Worm (Caenorhabditis elegans) whole organism, young adult: ENCODE measurements around the gene W06G6.2.

ENCODE experiments used
- B0261.1 ChIP-seq: sonication (generic microtip); optimal IDR thresholded peaks from 2 replicates; lab custom pipeline; 2016; ENCODE audit warnings: mild to moderate bottlenecking, missing genetic modification characterization, moderate library complexity, missing compliant biosample characterization
- F22D6.2 ChIP-seq: sonication (generic microtip); optimal IDR thresholded peaks from 2 replicates; lab custom pipeline; 2016; ENCODE audit warnings: mild to moderate bottlenecking, missing genetic modification characterization, missing compliant biosample characterization
- F23B12.7 ChIP-seq: sonication (generic microtip); optimal IDR thresholded peaks from 2 replicates; lab custom pipeline; 2017; ENCODE audit warnings: missing genetic modification characterization, mild to moderate bottlenecking, missing compliant biosample characterization, antibody characterized with exemption, moderate library complexity; ENCODE audit not compliant: insufficient read depth
- F37B4.10 ChIP-seq: fragments of 200-800 bp; sonication (Bioruptor generic); IDR thresholded peaks from 2 replicates; pipeline ENCODE4 v1.3.6; 2022; ENCODE audit warnings: missing genetic modification characterization, missing compliant biosample characterization
- F39B2.1 ChIP-seq: fragments of 200-800 bp; sonication (Bioruptor generic); IDR thresholded peaks from 2 replicates; pipeline ENCODE4 v1.3.6; 2022; ENCODE audit warnings: missing genetic modification reagents, missing genetic modification characterization, missing compliant biosample characterization
- T07F8.4 ChIP-seq: sonication (generic microtip); optimal IDR thresholded peaks from 2 replicates; lab custom pipeline; 2016; ENCODE audit warnings: mild to moderate bottlenecking, missing genetic modification characterization, moderate library complexity, missing compliant biosample characterization
- Y53G8AR.9 ChIP-seq: fragments of 200-800 bp; sonication (Bioruptor generic); conservative IDR thresholded peaks from 2 replicates; pipeline ENCODE4 v1.3.6; 2022; ENCODE audit warnings: missing genetic modification reagents, missing genetic modification characterization, missing compliant biosample characterization
- Y56A3A.18 ChIP-seq: fragments of 200-800 bp; sonication (Bioruptor generic); IDR thresholded peaks from 2 replicates; pipeline ENCODE4 v1.3.6; 2022; ENCODE audit warnings: missing genetic modification reagents, missing genetic modification characterization, missing compliant biosample characterization
- ama-1 ChIP-seq, 3 experiments: fragments of 150-350 bp in 1 of 3; sonication (generic microtip) in 2 of 3; optimal IDR thresholded peaks; 2 replicates each; lab custom pipeline; 2014 to 2018; ENCODE audit warnings: missing biosample characterization in 2 of 3, missing genetic modification characterization in 2 of 3, missing genetic modification reagents in 2 of 3
- atf-7 ChIP-seq: sonication (generic microtip); optimal IDR thresholded peaks from 2 replicates; lab custom pipeline; 2017; ENCODE audit warnings: mild to moderate bottlenecking, missing genetic modification characterization, missing compliant biosample characterization
- athp-1 ChIP-seq: sonication (generic microtip); optimal IDR thresholded peaks from 2 replicates; lab custom pipeline; 2017; ENCODE audit warnings: mild to moderate bottlenecking, missing genetic modification characterization, missing compliant biosample characterization
- bed-2 ChIP-seq: fragments of 200-800 bp; sonication (Bioruptor generic); IDR thresholded peaks from 2 replicates; pipeline ENCODE4 v1.3.6; 2022; ENCODE audit warnings: missing genetic modification reagents, missing genetic modification characterization, missing compliant biosample characterization
- ceh-100 ChIP-seq: fragments of 200-800 bp; sonication (Bioruptor generic); IDR thresholded peaks from 2 replicates; pipeline ENCODE4 v1.3.6; 2022; ENCODE audit warnings: missing genetic modification reagents, missing genetic modification characterization, missing compliant biosample characterization
- ceh-40 ChIP-seq: fragments of 200-800 bp; sonication (Bioruptor generic); IDR thresholded peaks from 2 replicates; pipeline ENCODE4 v1.3.6; 2022; ENCODE audit warnings: missing genetic modification characterization, missing compliant biosample characterization
- die-1 ChIP-seq: sonication (generic microtip); optimal IDR thresholded peaks from 2 replicates; lab custom pipeline; 2016; ENCODE audit warnings: missing genotype, mild to moderate bottlenecking, missing genetic modification characterization, missing compliant biosample characterization
- dpff-1 ChIP-seq: sonication (generic microtip); optimal IDR thresholded peaks from 2 replicates; lab custom pipeline; 2017; ENCODE audit warnings: mild to moderate bottlenecking, missing genetic modification characterization, missing compliant biosample characterization
- egrh-3 ChIP-seq: fragments of 200-800 bp; sonication (Bioruptor generic); IDR thresholded peaks from 2 replicates; pipeline ENCODE4 v1.3.6; 2022; ENCODE audit warnings: missing genetic modification reagents, missing genetic modification characterization, missing compliant biosample characterization
- fkh-3 ChIP-seq: sonication (generic microtip); optimal IDR thresholded peaks from 2 replicates; lab custom pipeline; 2016; ENCODE audit warnings: mild to moderate bottlenecking, missing genetic modification characterization, missing compliant biosample characterization
- him-1 ChIP-seq: sonication (generic microtip); optimal IDR thresholded peaks from 2 replicates; lab custom pipeline; 2016; ENCODE audit warnings: missing genotype, missing genetic modification reagents, missing genetic modification characterization, missing compliant biosample characterization
- hmg-1.2 ChIP-seq: fragments of 200-800 bp; sonication (Bioruptor generic); IDR thresholded peaks from 2 replicates; pipeline ENCODE4 v1.3.6; 2022; ENCODE audit warnings: missing genetic modification reagents, missing genetic modification characterization, missing compliant biosample characterization
- hmg-20 ChIP-seq: fragments of 200-800 bp; sonication (Bioruptor generic); IDR thresholded peaks from 2 replicates; pipeline ENCODE4 v1.3.6; 2022; ENCODE audit warnings: missing genetic modification reagents, missing genetic modification characterization, missing compliant biosample characterization
- lag-1 ChIP-seq: fragments of 200-800 bp; sonication (Bioruptor generic); IDR thresholded peaks from 2 replicates; pipeline ENCODE4 v1.3.6; 2022; ENCODE audit warnings: missing genetic modification reagents, missing genetic modification characterization, missing compliant biosample characterization
- let-607 ChIP-seq, 2 experiments: fragments of 200-800 bp in 1 of 2; sonication (Bioruptor generic) in 1 of 2; sonication (generic microtip) in 1 of 2; optimal IDR thresholded peaks; 2 replicates each; lab custom pipeline; 2016 to 2018; ENCODE audit warnings: mild to moderate bottlenecking in 2 of 2, missing compliant biosample characterization in 2 of 2, missing genetic modification characterization in 2 of 2, moderate library complexity in 2 of 2, missing genotype in 1 of 2
- lsl-1 ChIP-seq: fragments of 200-800 bp; sonication (Bioruptor generic); optimal IDR thresholded peaks from 2 replicates; lab custom pipeline; 2018; ENCODE audit warnings: mild to moderate bottlenecking, missing genetic modification characterization, moderate library complexity, missing compliant biosample characterization
- lsy-27 ChIP-seq: sonication (generic microtip); optimal IDR thresholded peaks from 2 replicates; lab custom pipeline; 2017; ENCODE audit warnings: missing genetic modification characterization, mild to moderate bottlenecking, missing compliant biosample characterization, antibody characterized with exemption, missing genotype, borderline replicate concordance; ENCODE audit not compliant: insufficient read depth
- nfyb-1 ChIP-seq: fragments of 200-800 bp; sonication (Bioruptor generic); IDR thresholded peaks from 2 replicates; pipeline ENCODE4 v1.3.6; 2022; ENCODE audit warnings: missing genetic modification reagents, missing genetic modification characterization, missing compliant biosample characterization
- nhr-179 ChIP-seq: sonication (generic microtip); optimal IDR thresholded peaks from 2 replicates; lab custom pipeline; 2016; ENCODE audit warnings: mild to moderate bottlenecking, missing genetic modification characterization, missing compliant biosample characterization
- nhr-80 ChIP-seq: sonication (generic microtip); optimal IDR thresholded peaks from 2 replicates; lab custom pipeline; 2016; ENCODE audit warnings: missing genetic modification characterization, missing compliant biosample characterization
- nhr-90 ChIP-seq: sonication (generic microtip); optimal IDR thresholded peaks from 2 replicates; lab custom pipeline; 2016; ENCODE audit warnings: missing genotype, mild to moderate bottlenecking, missing genetic modification characterization, missing compliant biosample characterization
- pbrm-1 ChIP-seq: fragments of 200-800 bp; sonication (Bioruptor generic); IDR thresholded peaks from 2 replicates; pipeline ENCODE4 v1.3.6; 2022; ENCODE audit warnings: missing genetic modification reagents, missing genetic modification characterization, missing compliant biosample characterization
- repo-1 ChIP-seq: sonication (generic microtip); optimal IDR thresholded peaks from 2 replicates; lab custom pipeline; 2017; ENCODE audit warnings: mild to moderate bottlenecking, missing genetic modification characterization, missing compliant biosample characterization
- snpc-1.1 ChIP-seq: sonication (generic microtip); optimal IDR thresholded peaks from 2 replicates; lab custom pipeline; 2017; ENCODE audit warnings: missing genetic modification characterization, mild to moderate bottlenecking, missing compliant biosample characterization, antibody characterized with exemption, moderate library complexity, missing genotype, missing genetic modification reagents; ENCODE audit not compliant: insufficient read depth
- snpc-3.4 ChIP-seq: sonication (generic microtip); optimal IDR thresholded peaks from 2 replicates; lab custom pipeline; 2017; ENCODE audit warnings: missing genetic modification characterization, mild to moderate bottlenecking, missing compliant biosample characterization, antibody characterized with exemption, moderate library complexity, missing genotype, missing genetic modification reagents
- tbp1 ChIP-seq: fragments of 200-800 bp; sonication (Bioruptor generic); optimal IDR thresholded peaks from 2 replicates; lab custom pipeline; 2018; ENCODE audit warnings: mild to moderate bottlenecking, missing genetic modification characterization, missing compliant biosample characterization
- tbx-9 ChIP-seq: sonication (generic microtip); optimal IDR thresholded peaks from 2 replicates; lab custom pipeline; 2016; ENCODE audit warnings: borderline replicate concordance, missing genetic modification characterization, inconsistent platforms, missing compliant biosample characterization
- unc-130 ChIP-seq: sonication (generic microtip); optimal IDR thresholded peaks from 2 replicates; lab custom pipeline; 2016; ENCODE audit warnings: missing genetic modification reagents, missing genetic modification characterization, missing compliant biosample characterization
- zim-3 ChIP-seq: sonication (generic microtip); optimal IDR thresholded peaks from 2 replicates; lab custom pipeline; 2017; ENCODE audit warnings: mild to moderate bottlenecking, missing genetic modification characterization, moderate library complexity, missing compliant biosample characterization
- ztf-22 ChIP-seq: fragments of 200-800 bp; sonication (Bioruptor generic); optimal IDR thresholded peaks from 2 replicates; lab custom pipeline; 2018; ENCODE audit warnings: mild to moderate bottlenecking, missing genetic modification characterization, moderate library complexity, missing compliant biosample characterization

The W06G6.2 gene

DNA sequence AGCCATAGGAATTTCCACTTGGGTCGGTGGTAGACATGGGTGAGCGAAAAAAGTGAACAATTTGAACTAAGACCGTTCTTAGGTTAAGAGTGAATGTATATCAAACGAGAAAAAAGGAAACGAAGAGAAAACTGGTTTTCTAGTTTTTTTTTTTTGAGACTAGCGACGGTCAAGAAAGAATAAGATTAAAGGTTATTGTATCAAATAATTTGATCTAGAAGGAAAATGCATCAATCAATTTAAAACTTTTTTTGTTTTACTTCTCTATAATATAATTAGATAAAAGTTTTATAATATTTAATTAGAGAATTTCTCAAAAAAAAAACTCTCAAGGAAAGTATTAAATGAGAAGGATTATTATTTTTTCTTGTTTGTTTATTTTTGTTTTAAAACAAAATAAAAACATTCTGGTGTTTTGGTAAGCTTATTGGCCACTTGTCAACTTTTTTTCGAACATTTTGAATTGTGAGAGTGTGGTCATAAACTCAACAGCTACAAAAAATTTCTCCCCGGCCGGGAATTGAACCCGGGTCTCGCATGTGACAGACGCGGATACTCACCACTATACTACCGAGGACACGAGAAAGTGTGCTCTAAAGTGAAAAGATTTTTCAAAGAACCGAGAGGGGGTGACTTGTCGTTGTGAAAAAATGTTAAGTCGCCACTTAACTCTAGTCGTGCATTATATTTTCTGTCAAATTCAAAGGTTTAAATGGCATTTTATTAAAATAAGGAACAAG, 16.3 kb downstream of the W06G6.2 start, which contains the start of gene W06G6.17 (continued):
- TF ChIP-seq dpff-1 (no peak), nfyb-1 (GFP tag; lab: Robert Waterston, UW) (peak; percentile 69; the same call in 1 of the 2 replicates), lsy-27 (tag; lab: Kevin White, UChicago) (no peak), lag-1 (GFP tag; lab: Robert Waterston, UW) (no peak), nhr-90 (peak; percentile 48)

DNA sequence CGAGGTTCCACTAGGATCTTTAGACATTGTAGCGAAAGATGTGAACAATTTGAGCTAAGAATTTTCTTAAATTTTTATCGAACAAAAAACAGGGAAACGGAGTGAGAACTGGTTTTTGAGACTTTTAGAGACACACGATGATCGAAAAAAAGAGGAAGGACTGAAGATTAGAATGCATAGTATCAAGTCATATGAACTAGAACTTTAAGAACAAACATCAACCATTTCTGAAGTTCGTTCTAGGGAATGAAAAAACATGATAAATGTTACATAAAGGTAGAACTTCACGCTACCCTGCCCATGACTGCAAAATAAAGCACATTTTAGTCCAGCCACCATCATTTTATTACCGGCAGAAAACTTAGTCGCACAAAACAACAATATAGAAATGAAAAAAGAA, 17.3 kb downstream of the W06G6.2 start, which contains the start of gene W06G6.9:
W06G6.9 (minus strand) TSS at position 101 of the 400 bp plus-strand sequence.
- TF ChIP-seq let-607 (tag; optimal IDR thresholded peaks at IDR 0.05; lab: Kevin White, UChicago) (no peak), pbrm-1 (GFP tag; lab: Robert Waterston, UW) (no peak), T07F8.4 (tag; lab: Kevin White, UChicago) (no peak), hmg-20 (GFP tag; lab: Robert Waterston, UW) (no peak), lsy-27 (tag; lab: Kevin White, UChicago) (no peak), athp-1 (no peak)

DNA sequence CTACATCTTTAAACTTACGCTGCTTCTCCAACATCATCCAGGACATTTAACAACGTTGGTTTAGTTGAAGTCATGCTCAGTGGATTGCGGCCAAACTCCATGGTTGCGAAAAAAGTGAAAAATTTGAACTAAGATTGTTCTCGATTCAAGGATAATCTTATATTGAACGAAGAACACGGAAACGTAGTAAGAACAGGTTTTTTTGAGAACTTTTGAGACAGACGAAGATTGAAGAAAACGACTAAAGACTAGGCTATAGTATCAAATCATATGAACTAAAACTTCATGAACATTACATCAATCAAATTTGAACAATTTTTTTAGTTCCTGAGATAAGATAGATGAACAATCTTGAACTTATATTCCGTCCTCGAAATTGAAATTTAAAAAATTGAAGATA, 18.0 kb downstream of the W06G6.2 start, which contains the start of gene W06G6.10:
W06G6.10 (minus strand) TSS at position 101 of the 400 bp plus-strand sequence.
- no peak for TF ChIP-seq dpff-1
- no peak for TF ChIP-seq F39B2.1 (GFP tag; lab: Robert Waterston, UW)
- TF ChIP-seq B0261.1 (tag; lab: Kevin White, UChicago) = no peak
- no peak for TF ChIP-seq Y53G8AR.9 (GFP tag; lab: Robert Waterston, UW)
- TF ChIP-seq bed-2 (GFP tag; lab: Robert Waterston, UW) = no peak
- no peak for TF ChIP-seq lsl-1 (GFP tag; lab: Kevin White, UChicago)
- TF ChIP-seq T07F8.4 (tag; lab: Kevin White, UChicago) = no peak
- no peak for TF ChIP-seq ama-1 (optimal IDR thresholded peaks at IDR 0.05; lab: Kevin White, UChicago)
- TF ChIP-seq ama-1 (GFP tag; optimal IDR thresholded peaks at IDR 0.05; lab: Kevin White, UChicago) = no peak
- TF ChIP-seq ceh-100 (GFP tag; lab: Robert Waterston, UW) = no peak
- TF ChIP-seq nhr-179 (tag; lab: Kevin White, UChicago) = no peak
- TF ChIP-seq F22D6.2 (tag; lab: Kevin White, UChicago) = no peak
- TF ChIP-seq F37B4.10 (GFP tag; lab: Robert Waterston, UW) = no peak
- no peak for TF ChIP-seq Y56A3A.18 (GFP tag; lab: Robert Waterston, UW)
- no peak for TF ChIP-seq ztf-22 (GFP tag; lab: Kevin White, UChicago)
- TF ChIP-seq unc-130 = no peak
- no peak for TF ChIP-seq lsy-27 (tag; lab: Kevin White, UChicago)

DNA sequence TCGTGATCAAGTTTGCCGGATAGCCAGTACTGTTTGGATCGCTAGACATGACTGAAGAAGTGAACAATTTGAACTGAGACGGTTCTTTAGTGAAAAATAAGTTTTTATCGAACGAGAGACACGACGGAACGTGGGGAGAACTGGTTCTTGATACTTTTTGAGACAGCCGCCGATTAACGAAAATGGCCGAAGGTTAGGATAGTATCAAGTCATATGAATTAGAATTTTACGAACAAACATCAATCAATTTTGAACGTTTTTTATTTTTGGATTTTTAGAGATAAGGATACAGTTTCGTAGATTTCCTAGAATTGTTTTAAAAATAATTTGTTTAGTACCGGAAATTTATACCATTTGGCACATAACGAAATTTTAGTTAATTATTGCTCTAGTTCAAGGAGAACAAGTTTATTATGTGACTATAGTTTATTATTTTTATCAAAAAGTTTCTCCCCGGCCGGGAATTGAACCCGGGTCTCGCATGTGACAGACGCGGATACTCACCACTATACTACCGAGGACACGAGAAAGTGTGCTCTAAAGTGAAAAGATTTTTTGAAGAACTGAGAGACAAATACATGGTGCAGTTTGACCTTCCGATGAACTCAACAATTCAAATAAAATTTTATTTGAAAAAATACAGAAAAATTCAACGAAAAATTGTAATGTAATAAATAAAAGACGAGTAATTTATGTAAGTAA, 19.4 kb downstream of the W06G6.2 start, which contains the start of gene W06G6.20:
W06G6.20 (minus strand) TSS at position 51 of the 702 bp plus-strand sequence.
- TF ChIP-seq zim-3 (tag; lab: Kevin White, UChicago) (no peak), snpc-1.1 (tag; lab: Kevin White, UChicago) (peak; percentile 75), let-607 (tag; optimal IDR thresholded peaks at IDR 0.05; lab: Kevin White, UChicago) (peak in 1 of 2 experiments; percentile 44), snpc-3.4 (tag; lab: Kevin White, UChicago) (peak; percentile 59), tbp1 (GFP tag; lab: Kevin White, UChicago) (peak; percentile 90), tbx-9 (tag; lab: Kevin White, UChicago) (no peak), nfyb-1 (GFP tag; lab: Robert Waterston, UW) (0 out of 2 replicates have a peak, but pooled peaks have one; percentile 47), atf-7 (tag; lab: Kevin White, UChicago) (no peak), ceh-40 (no peak), fkh-3 (tag; lab: Kevin White, UChicago) (no peak), repo-1 (no peak), F23B12.7 (tag; lab: Kevin White, UChicago) (peak; percentile 70), B0261.1 (tag; lab: Kevin White, UChicago) (peak; percentile 75), egrh-3 (GFP tag; lab: Robert Waterston, UW) (no peak), die-1 (tag; lab: Kevin White, UChicago) (peak; percentile 72), nhr-80 (tag; lab: Kevin White, UChicago) (peak; percentile 3), hmg-1.2 (GFP tag; lab: Robert Waterston, UW) (peak; percentile 50; the same call in 1 of the 2 replicates), him-1 (tag; lab: Kevin White, UChicago) (peak; percentile 74), T07F8.4 (tag; lab: Kevin White, UChicago) (peak; percentile 40)
